Fruit fly (Drosophila melanogaster) whole organism, embryonic: ENCODE results near the gene Dbx.

Experiments
- CG12071 ChIP-seq: fragments of 200-800 bp; sonication (Bioruptor generic); optimal IDR thresholded peaks from 3 replicates; lab custom pipeline; 2018; ENCODE audit warnings: missing biosample characterization, mild to moderate bottlenecking, missing genetic modification characterization
- CG12942 ChIP-seq: fragments of 200-800 bp; sonication (Bioruptor generic); optimal IDR thresholded peaks from 3 replicates; lab custom pipeline; 2016; ENCODE audit warnings: missing biosample characterization, missing genetic modification characterization
- CG13624 ChIP-seq: fragments of 200-800 bp; sonication (Bioruptor generic); optimal IDR thresholded peaks from 2 replicates; lab custom pipeline; 2016; ENCODE audit warnings: missing biosample characterization, missing genetic modification characterization
- Dbx ChIP-seq: fragments of 200-800 bp; sonication (Bioruptor generic); IDR thresholded peaks from 3 replicates; pipeline ENCODE4 v1.3.6; 2022; ENCODE audit warnings: missing biosample characterization, missing genetic modification characterization
- E2f2 ChIP-seq: fragments of 200-800 bp; sonication (Bioruptor generic); IDR thresholded peaks from 2 replicates; pipeline ENCODE4 v1.3.6; 2022; ENCODE audit warnings: missing biosample characterization, missing genetic modification characterization
- NC2β ChIP-seq: fragments of 200-800 bp; sonication (Bioruptor generic); optimal IDR thresholded peaks from 2 replicates; lab custom pipeline; 2016; ENCODE audit warnings: missing biosample characterization, missing genetic modification characterization
- Rx ChIP-seq: fragments of 200-800 bp; sonication (Bioruptor generic); IDR thresholded peaks from 2 replicates; pipeline ENCODE4 v1.3.6; 2022; ENCODE audit warnings: missing biosample characterization, missing genetic modification characterization
- da ChIP-seq: fragments of 200-800 bp; sonication (Bioruptor generic); optimal IDR thresholded peaks from 2 replicates; lab custom pipeline; 2016; ENCODE audit warnings: missing biosample characterization, missing genetic modification characterization
- hbn ChIP-seq: fragments of 200-800 bp; sonication (Bioruptor generic); IDR thresholded peaks from 2 replicates; pipeline ENCODE4 v1.3.6; 2022; ENCODE audit warnings: missing biosample characterization, missing genetic modification characterization; ENCODE audit not compliant: partially characterized antibody
- tio ChIP-seq: fragments of 200-800 bp; sonication (Bioruptor generic); optimal IDR thresholded peaks from 2 replicates; lab custom pipeline; 2017; ENCODE audit warnings: missing biosample characterization, missing genetic modification characterization, inconsistent platforms

DNA sequence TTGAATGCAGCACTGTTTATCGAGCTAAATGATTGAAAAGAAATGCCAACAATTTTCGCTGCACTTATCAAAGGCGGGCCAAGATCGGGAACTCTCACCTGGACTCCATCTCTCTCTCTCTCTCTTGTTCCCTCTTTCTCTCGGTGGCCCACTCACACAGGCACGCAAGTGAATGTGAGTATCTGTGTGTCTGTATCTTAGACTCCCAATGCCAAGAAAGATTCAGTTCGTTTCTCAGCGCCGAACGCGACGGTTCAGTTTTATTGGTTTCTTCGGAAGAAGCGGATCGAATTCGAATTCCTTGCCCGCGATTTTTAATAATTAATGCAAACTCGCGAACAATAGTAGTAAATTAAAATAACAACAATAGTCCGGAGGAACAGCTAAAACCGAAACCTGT is 35.7 kb upstream of the Dbx start, which contains the start of gene Tmhs:
- TF ChIP-seq da, result no peak
- TF ChIP-seq tio (GFP tag; lab: Kevin White, UChicago), result no peak
- TF ChIP-seq hbn (GFP tag; lab: Robert Waterston, UW), result no peak
- peak; percentile 20 for TF ChIP-seq CG12071
- TF ChIP-seq CG12942 (GFP tag; lab: Kevin White, UChicago), result no peak
- no peak for TF ChIP-seq Rx (GFP tag; lab: Robert Waterston, UW)
- no peak for TF ChIP-seq E2f2 (GFP tag; lab: Robert Waterston, UW)
- TF ChIP-seq Dbx (GFP tag; lab: Robert Waterston, UW), result no peak
- TF ChIP-seq NC2β (GFP tag; lab: Kevin White, UChicago), result no peak
- no peak for TF ChIP-seq CG13624 (GFP tag; lab: Kevin White, UChicago)
